Worm (Caenorhabditis elegans) whole organism, L2 larva: ENCODE data around the gene twk-16.
A peak's percentile ranks its signal among the peaks of the same experiment; 100 is the strongest.

Experiments used
- C34F6.9 ChIP-seq: fragments of 150-350 bp; optimal IDR thresholded peaks from 2 replicates; lab custom pipeline; 2014; ENCODE audit warnings: missing biosample characterization, missing genetic modification characterization
- F13H6.1 ChIP-seq: sonication (generic microtip); optimal IDR thresholded peaks from 2 replicates; lab custom pipeline; 2016; ENCODE audit warnings: missing genetic modification characterization, missing compliant biosample characterization
- R02D3.7 ChIP-seq: fragments of 150-350 bp; optimal IDR thresholded peaks from 2 replicates; lab custom pipeline; 2014; ENCODE audit warnings: missing biosample characterization, missing genetic modification characterization
- Y55F3AM.14 ChIP-seq: fragments of 200-800 bp; sonication (Bioruptor generic); optimal IDR thresholded peaks from 2 replicates; lab custom pipeline; 2018; ENCODE audit warnings: mild to moderate bottlenecking, missing genetic modification characterization, missing compliant biosample characterization
- ZK546.5 ChIP-seq: sonication (generic microtip); optimal IDR thresholded peaks from 2 replicates; lab custom pipeline; 2017; ENCODE audit warnings: missing biosample characterization, missing genetic modification characterization
- alr-1 ChIP-seq: fragments of 150-350 bp; optimal IDR thresholded peaks from 2 replicates; lab custom pipeline; 2014; ENCODE audit warnings: missing biosample characterization, missing genetic modification characterization
- aly-2 ChIP-seq: fragments of 150-350 bp; optimal IDR thresholded peaks from 2 replicates; lab custom pipeline; 2014; ENCODE audit warnings: missing biosample characterization, missing genetic modification characterization
- ama-1 ChIP-seq: fragments of 150-350 bp; optimal IDR thresholded peaks from 2 replicates; lab custom pipeline; 2018; ENCODE audit warnings: inconsistent platforms
- blmp-1 ChIP-seq: sonication (generic microtip); optimal IDR thresholded peaks from 2 replicates; lab custom pipeline; 2017; ENCODE audit warnings: missing genetic modification characterization, mild to moderate bottlenecking, missing compliant biosample characterization, antibody characterized with exemption, moderate library complexity; ENCODE audit not compliant: insufficient read depth
- ceh-16 ChIP-seq: fragments of 150-350 bp; optimal IDR thresholded peaks from 2 replicates; lab custom pipeline; 2014; ENCODE audit warnings: missing biosample characterization, missing genetic modification characterization
- crh-2 ChIP-seq: sonication (generic microtip); optimal IDR thresholded peaks from 2 replicates; lab custom pipeline; 2017; ENCODE audit warnings: missing biosample characterization, missing genetic modification characterization
- dmd-4 ChIP-seq: sonication (generic microtip); optimal IDR thresholded peaks from 2 replicates; lab custom pipeline; 2017; ENCODE audit warnings: missing biosample characterization, missing genetic modification characterization
- egl-27 ChIP-seq: sonication (generic microtip); optimal IDR thresholded peaks from 3 replicates; lab custom pipeline; 2017; ENCODE audit warnings: missing biosample characterization, missing genetic modification reagents, missing genetic modification characterization
- elt-1 ChIP-seq: fragments of 150-350 bp; optimal IDR thresholded peaks from 2 replicates; lab custom pipeline; 2014; ENCODE audit warnings: missing biosample characterization, missing genetic modification characterization
- elt-3 ChIP-seq: sonication (generic microtip); optimal IDR thresholded peaks from 2 replicates; lab custom pipeline; 2017; ENCODE audit warnings: missing biosample characterization, missing genetic modification characterization
- fos-1 ChIP-seq: fragments of 150-350 bp; optimal IDR thresholded peaks from 2 replicates; lab custom pipeline; 2014; ENCODE audit warnings: missing biosample characterization, missing genetic modification characterization
- gmeb-1 ChIP-seq: fragments of 150-350 bp; optimal IDR thresholded peaks from 2 replicates; lab custom pipeline; 2014; ENCODE audit warnings: missing biosample characterization, missing genetic modification characterization
- lin-11 ChIP-seq: fragments of 150-350 bp; sonication (generic microtip); optimal IDR thresholded peaks from 2 replicates; lab custom pipeline; 2014; ENCODE audit warnings: missing biosample characterization, missing genetic modification characterization, inconsistent platforms, mixed read lengths
- lin-13 ChIP-seq: fragments of 150-350 bp; optimal IDR thresholded peaks from 2 replicates; lab custom pipeline; 2014; ENCODE audit warnings: missing biosample characterization, missing genetic modification reagents, missing genetic modification characterization
- lin-39 ChIP-seq: fragments of 150-350 bp; optimal IDR thresholded peaks from 2 replicates; lab custom pipeline; 2014; ENCODE audit warnings: missing biosample characterization, missing genetic modification reagents, missing genetic modification characterization
- lsy-2 ChIP-seq, 2 experiments: fragments of 150-350 bp in 1 of 2; sonication (generic microtip) in 1 of 2; optimal IDR thresholded peaks; 2 replicates each; lab custom pipeline; 2014 to 2017; ENCODE audit warnings: missing biosample characterization in 2 of 2, missing genetic modification characterization in 2 of 2
- mab-5 ChIP-seq: fragments of 150-350 bp; optimal IDR thresholded peaks from 2 replicates; lab custom pipeline; 2014; ENCODE audit warnings: missing biosample characterization, missing genetic modification characterization
- mbf-1 ChIP-seq: sonication (generic microtip); optimal IDR thresholded peaks from 2 replicates; lab custom pipeline; 2017; ENCODE audit warnings: missing biosample characterization, missing genetic modification characterization
- mdl-1 ChIP-seq, 2 experiments: fragments of 150-350 bp in 1 of 2; sonication (generic microtip) in 1 of 2; optimal IDR thresholded peaks; 2 replicates each; lab custom pipeline; 2017; ENCODE audit warnings: missing biosample characterization in 2 of 2, missing genetic modification characterization in 2 of 2
- nhr-10 ChIP-seq: sonication (generic microtip); optimal IDR thresholded peaks from 2 replicates; lab custom pipeline; 2017; ENCODE audit warnings: missing biosample characterization, missing genetic modification characterization
- nhr-11 ChIP-seq: fragments of 150-350 bp; optimal IDR thresholded peaks from 2 replicates; lab custom pipeline; 2014; ENCODE audit warnings: missing biosample characterization, missing genetic modification characterization
- nhr-12 ChIP-seq: fragments of 150-350 bp; optimal IDR thresholded peaks from 2 replicates; lab custom pipeline; 2014; ENCODE audit warnings: missing biosample characterization, missing genetic modification characterization
- nhr-129 ChIP-seq: fragments of 150-350 bp; optimal IDR thresholded peaks from 2 replicates; lab custom pipeline; 2014; ENCODE audit warnings: missing biosample characterization, missing genetic modification characterization
- nhr-21 ChIP-seq: fragments of 150-350 bp; optimal IDR thresholded peaks from 2 replicates; lab custom pipeline; 2014; ENCODE audit warnings: missing biosample characterization, missing genetic modification characterization
- nhr-23 ChIP-seq: fragments of 150-350 bp; optimal IDR thresholded peaks from 2 replicates; lab custom pipeline; 2014; ENCODE audit warnings: missing biosample characterization, missing genetic modification reagents, missing genetic modification characterization
- nhr-237 ChIP-seq: fragments of 150-350 bp; optimal IDR thresholded peaks from 2 replicates; lab custom pipeline; 2014; ENCODE audit warnings: missing biosample characterization, missing genetic modification characterization
- nhr-25 ChIP-seq: fragments of 150-350 bp; sonication (generic microtip); optimal IDR thresholded peaks from 3 replicates; lab custom pipeline; 2014; ENCODE audit warnings: missing biosample characterization, missing genetic modification characterization
- nhr-6 ChIP-seq: fragments of 150-350 bp; optimal IDR thresholded peaks from 2 replicates; lab custom pipeline; 2014; ENCODE audit warnings: missing biosample characterization, missing genetic modification characterization
- nhr-77 ChIP-seq: fragments of 150-350 bp; optimal IDR thresholded peaks from 2 replicates; lab custom pipeline; 2014; ENCODE audit warnings: missing biosample characterization, missing genetic modification characterization
- peb-1 ChIP-seq: fragments of 150-350 bp; optimal IDR thresholded peaks from 2 replicates; lab custom pipeline; 2014; ENCODE audit warnings: missing biosample characterization, missing genetic modification characterization
- sem-4 ChIP-seq: fragments of 150-350 bp; optimal IDR thresholded peaks from 2 replicates; lab custom pipeline; 2014; ENCODE audit warnings: missing biosample characterization, missing genetic modification reagents, missing genetic modification characterization
- skn-1 ChIP-seq: sonication (generic microtip); optimal IDR thresholded peaks from 2 replicates; lab custom pipeline; 2017; ENCODE audit warnings: missing biosample characterization, missing genetic modification characterization
- sma-3 ChIP-seq: sonication (generic microtip); optimal IDR thresholded peaks from 2 replicates; lab custom pipeline; 2016; ENCODE audit warnings: missing genetic modification reagents, missing genetic modification characterization, missing compliant biosample characterization
- sma-9 ChIP-seq, 2 experiments: fragments of 150-350 bp in 1 of 2; sonication (generic microtip) in 1 of 2; optimal IDR thresholded peaks; 2 replicates each; lab custom pipeline; 2014 to 2016; ENCODE audit warnings: missing genetic modification characterization in 2 of 2, mild to moderate bottlenecking in 1 of 2, missing biosample characterization in 1 of 2, missing compliant biosample characterization in 1 of 2, missing genetic modification reagents in 1 of 2, moderate library complexity in 1 of 2
- snpc-4 ChIP-seq: fragments of 150-350 bp; optimal IDR thresholded peaks from 2 replicates; lab custom pipeline; 2014; ENCODE audit warnings: missing biosample characterization, missing genetic modification characterization
- unc-39 ChIP-seq: fragments of 150-350 bp; optimal IDR thresholded peaks from 2 replicates; lab custom pipeline; 2014; ENCODE audit warnings: missing biosample characterization, missing genetic modification characterization
- unc-55 ChIP-seq: fragments of 150-350 bp; sonication (generic microtip); optimal IDR thresholded peaks from 3 replicates; lab custom pipeline; 2014; ENCODE audit warnings: missing biosample characterization, missing genetic modification reagents, missing genetic modification characterization
- unc-62 ChIP-seq: fragments of 150-350 bp; optimal IDR thresholded peaks from 2 replicates; lab custom pipeline; 2014; ENCODE audit warnings: missing biosample characterization, missing genetic modification reagents, missing genetic modification characterization
- zag-1 ChIP-seq: fragments of 150-350 bp; optimal IDR thresholded peaks from 2 replicates; lab custom pipeline; 2014; ENCODE audit warnings: missing biosample characterization, missing genetic modification characterization
- ztf-1 ChIP-seq: fragments of 200-800 bp; sonication (Bioruptor generic); conservative IDR thresholded peaks from 2 replicates; pipeline ENCODE4 v1.3.6; 2022; ENCODE audit warnings: missing genetic modification characterization, missing compliant biosample characterization
- ztf-11 ChIP-seq: sonication (generic microtip); optimal IDR thresholded peaks from 2 replicates; lab custom pipeline; 2017; ENCODE audit warnings: missing biosample characterization, missing genetic modification characterization
- ztf-4 ChIP-seq: fragments of 150-350 bp; optimal IDR thresholded peaks from 2 replicates; lab custom pipeline; 2014; ENCODE audit warnings: missing biosample characterization, missing genetic modification characterization

twk-16 gene

ce11 chrX:3108603-3109002 is 27.7 kb downstream of the twk-16 start:
- TF ChIP-seq alr-1 (tag; lab: Kevin White, UChicago) (no peak), Y55F3AM.14 (no peak), mbf-1 (no peak), blmp-1 (no peak), nhr-11 (tag; lab: Kevin White, UChicago) (no peak), nhr-129 (tag; lab: Kevin White, UChicago) (peak; percentile 41), nhr-10 (tag; lab: Kevin White, UChicago) (no peak), dmd-4 (tag; lab: Kevin White, UChicago) (no peak), C34F6.9 (peak; percentile 29), gmeb-1 (tag; lab: Kevin White, UChicago) (no peak), nhr-12 (no peak), F13H6.1 (tag; lab: Kevin White, UChicago) (peak; percentile 36), sem-4 (tag; lab: Kevin White, UChicago) (no peak), mdl-1 (tag; optimal IDR thresholded peaks at IDR 0.05; lab: Kevin White, UChicago) (peak; percentile 19 to 36), lsy-2 (tag; optimal IDR thresholded peaks at IDR 0.05; lab: Kevin White, UChicago) (peak in 1 of 2 experiments; percentile 37), fos-1 (no peak), ZK546.5 (tag; lab: Kevin White, UChicago) (no peak), peb-1 (no peak), nhr-77 (tag; lab: Kevin White, UChicago) (no peak), sma-9 (GFP tag; optimal IDR thresholded peaks at IDR 0.05; lab: Kevin White, UChicago) (peak; percentile 46), sma-9 (tag; optimal IDR thresholded peaks at IDR 0.05; lab: Kevin White, UChicago) (no peak), ama-1 (lab: Kevin White, UChicago) (no peak)

- TF ChIP-seq elt-3 (tag; lab: Kevin White, UChicago) (no peak), nhr-77 (tag; lab: Kevin White, UChicago) (no peak), fos-1 (peak; percentile 65), snpc-4 (tag; lab: Kevin White, UChicago) (no peak), gmeb-1 (tag; lab: Kevin White, UChicago) (no peak), nhr-21 (tag; lab: Kevin White, UChicago) (no peak)
Measured at ce11 chrX:3110576-3110975, 29.7 kb downstream of the twk-16 start, which contains the start of gene gpcp-1. Gene gpcp-1, minus strand, starts transcription at chrX:3110628.

ce11 chrX:3111066-3111465 is 30.1 kb downstream of the twk-16 start:
- peak; percentile 46 for TF ChIP-seq sma-9 (GFP tag; optimal IDR thresholded peaks at IDR 0.05; lab: Kevin White, UChicago)
- TF ChIP-seq sma-9 (tag; optimal IDR thresholded peaks at IDR 0.05; lab: Kevin White, UChicago): no peak
- TF ChIP-seq elt-3 (tag; lab: Kevin White, UChicago): no peak
- peak; percentile 67 for TF ChIP-seq zag-1 (tag; lab: Kevin White, UChicago)
- no peak for TF ChIP-seq egl-27
- no peak for TF ChIP-seq unc-39 (tag; lab: Kevin White, UChicago)
- TF ChIP-seq ztf-11 (tag; lab: Kevin White, UChicago): no peak
- no peak for TF ChIP-seq nhr-6 (tag; lab: Kevin White, UChicago)
- peak; percentile 30 for TF ChIP-seq unc-55 (GFP tag; lab: Kevin White, UChicago)
- no peak for TF ChIP-seq nhr-11 (tag; lab: Kevin White, UChicago)
- no peak for TF ChIP-seq alr-1 (tag; lab: Kevin White, UChicago)
- TF ChIP-seq ZK546.5 (tag; lab: Kevin White, UChicago): no peak
- TF ChIP-seq ama-1 (lab: Kevin White, UChicago): no peak
- TF ChIP-seq nhr-21 (tag; lab: Kevin White, UChicago): no peak
- TF ChIP-seq nhr-25 (tag; lab: Kevin White, UChicago): no peak
- no peak for TF ChIP-seq sem-4 (tag; lab: Kevin White, UChicago)
- TF ChIP-seq fos-1: no peak
- TF ChIP-seq ceh-16: no peak
- TF ChIP-seq mdl-1 (tag; optimal IDR thresholded peaks at IDR 0.05; lab: Kevin White, UChicago): peak in 1 of 2 experiments; percentile 48
- TF ChIP-seq R02D3.7 (tag; lab: Kevin White, UChicago): no peak
- no peak for TF ChIP-seq lin-11 (tag; lab: Kevin White, UChicago)
- no peak for TF ChIP-seq unc-62 (GFP tag; lab: Kevin White, UChicago)
- no peak for TF ChIP-seq snpc-4 (tag; lab: Kevin White, UChicago)
- TF ChIP-seq nhr-129 (tag; lab: Kevin White, UChicago): peak; percentile 54
- TF ChIP-seq crh-2 (tag; lab: Kevin White, UChicago): peak; percentile 29
- TF ChIP-seq F13H6.1 (tag; lab: Kevin White, UChicago): no peak
- no peak for TF ChIP-seq lin-39 (tag; lab: Kevin White, UChicago)
- peak; percentile 59 for TF ChIP-seq C34F6.9
- TF ChIP-seq nhr-12: no peak
- TF ChIP-seq lin-13 (GFP tag; lab: Kevin White, UChicago): no peak
- TF ChIP-seq blmp-1: no peak
- TF ChIP-seq mbf-1: no peak
- TF ChIP-seq aly-2 (tag; lab: Kevin White, UChicago): no peak
- peak in 1 of 2 experiments; percentile 31 for TF ChIP-seq lsy-2 (tag; optimal IDR thresholded peaks at IDR 0.05; lab: Kevin White, UChicago)
- no peak for TF ChIP-seq elt-1 (tag; lab: Kevin White, UChicago)
- TF ChIP-seq peb-1: no peak
- TF ChIP-seq skn-1: no peak
- TF ChIP-seq mab-5 (tag; lab: Kevin White, UChicago): no peak
- TF ChIP-seq ztf-1: no peak
- no peak for TF ChIP-seq sma-3 (GFP tag; lab: Kevin White, UChicago)
- no peak for TF ChIP-seq gmeb-1 (tag; lab: Kevin White, UChicago)
- no peak for TF ChIP-seq nhr-237 (tag; lab: Kevin White, UChicago)
- TF ChIP-seq dmd-4 (tag; lab: Kevin White, UChicago): no peak
- TF ChIP-seq nhr-23 (tag; lab: Kevin White, UChicago): no peak
- TF ChIP-seq ztf-4 (tag; lab: Kevin White, UChicago): no peak
